Fruit fly (Drosophila melanogaster): Measurements from ENCODE around the gene CG1840.

The CG1840 gene

dm6 chrX:11888142-11888541 lies at the start of gene CG1840:
TSS of gene CG1840 (plus strand) at chrX:11888352.
- TF ChIP-seq pan (optimal IDR thresholded peaks at IDR 0.05) = no peak

- no peak for TF ChIP-seq pan (optimal IDR thresholded peaks at IDR 0.05)
- no peak for TF ChIP-seq psq (optimal IDR thresholded peaks at IDR 0.05)
- TF ChIP-seq EcR (GFP tag; optimal IDR thresholded peaks at IDR 0.05) = no peak
- no peak for TF ChIP-seq Dll (optimal IDR thresholded peaks at IDR 0.05)
These were observed 48.8 kb upstream of the CG1840 start, which contains the start of gene Cyp28c1 for dm6 chrX:11839308-11839707. TSS of gene Cyp28c1 (plus strand) at chrX:11839608.

dm6 chrX:11841702-11842378 lies 46.3 kb upstream of the CG1840 start:
- no peak for TF ChIP-seq CG8478 (optimal IDR thresholded peaks at IDR 0.05)
- no peak for TF ChIP-seq psq (optimal IDR thresholded peaks at IDR 0.05)
- no peak for TF ChIP-seq pan (optimal IDR thresholded peaks at IDR 0.05)
- no peak for TF ChIP-seq usp (GFP tag; optimal IDR thresholded peaks at IDR 0.05)
- no peak for TF ChIP-seq EcR (GFP tag; optimal IDR thresholded peaks at IDR 0.05)
- TF ChIP-seq Dll (optimal IDR thresholded peaks at IDR 0.05) = no peak

DNA sequence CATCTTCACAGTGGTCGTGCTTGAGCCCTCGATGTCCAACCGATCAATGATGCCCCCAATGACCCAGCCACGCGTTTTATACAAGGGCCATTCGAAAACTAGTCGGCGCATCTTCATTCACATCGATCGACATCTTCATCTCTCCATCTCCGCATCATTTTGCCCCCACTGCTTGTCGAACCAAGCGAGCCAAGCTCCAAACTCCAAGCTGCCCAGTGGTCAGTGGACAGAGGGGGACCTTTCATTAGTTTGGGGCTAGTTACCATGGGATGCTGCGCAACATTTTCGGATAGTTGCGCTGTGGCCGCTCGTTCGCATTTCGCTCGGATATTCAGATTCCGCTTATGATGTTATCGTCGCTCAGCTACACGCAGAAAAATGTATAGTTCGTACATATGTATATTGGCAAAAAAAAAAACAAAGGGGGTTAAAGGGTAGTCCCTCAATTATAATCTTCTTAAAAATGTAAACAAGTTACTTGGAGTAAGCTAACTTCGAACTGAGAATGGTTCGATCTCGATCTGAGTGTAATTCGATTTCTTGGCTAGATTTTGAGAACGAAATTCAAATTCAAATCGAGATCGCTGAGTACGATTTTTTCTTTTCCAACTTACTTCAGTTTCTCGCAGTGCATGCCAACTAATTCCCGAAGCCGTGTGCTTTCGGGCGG lies 42.0 kb upstream of the CG1840 start, which contains the start of gene CG15740:
CG15740 (minus strand) TSS at position 51 of the 670 bp plus-strand sequence.
- TF ChIP-seq pan (optimal IDR thresholded peaks at IDR 0.05) (no peak), CG8478 (optimal IDR thresholded peaks at IDR 0.05) (no peak), usp (GFP tag; optimal IDR thresholded peaks at IDR 0.05) (no peak), EcR (GFP tag; optimal IDR thresholded peaks at IDR 0.05) (no peak), psq (optimal IDR thresholded peaks at IDR 0.05) (no peak), Dll (optimal IDR thresholded peaks at IDR 0.05) (no peak)

DNA sequence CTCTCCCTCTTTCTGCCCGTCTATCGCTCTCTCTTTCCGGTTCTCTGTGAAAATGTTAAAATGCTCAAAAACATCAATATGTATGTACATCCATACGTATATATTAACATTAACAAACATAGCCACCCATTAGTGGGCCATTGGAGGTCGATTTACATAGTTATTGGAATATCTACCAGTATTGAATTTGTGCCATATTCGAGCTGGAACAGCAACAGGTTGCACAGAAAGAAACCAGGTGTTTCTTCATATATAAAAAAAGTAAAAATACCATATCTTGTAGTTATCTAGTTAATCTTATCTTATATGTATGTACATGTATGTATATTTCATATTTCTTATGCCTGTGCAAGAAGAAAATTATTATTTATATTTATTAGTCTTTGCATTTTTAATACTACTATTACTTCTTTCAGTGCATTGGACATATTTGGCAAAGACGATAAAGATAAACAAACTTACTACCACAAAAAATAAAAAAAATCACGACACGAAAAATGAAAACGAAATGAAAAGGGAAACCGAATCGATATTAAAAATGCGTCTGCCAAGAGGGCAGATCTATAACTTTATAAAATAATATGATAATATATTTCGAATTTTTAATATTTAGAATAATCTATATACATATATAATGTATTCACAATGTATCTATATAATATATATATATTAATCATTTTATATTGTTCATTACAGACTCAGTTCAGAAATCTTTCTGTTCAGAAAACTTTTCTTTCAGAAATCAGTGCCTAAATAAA lies 39.5 kb upstream of the CG1840 start:
- no peak for TF ChIP-seq CG8478 (optimal IDR thresholded peaks at IDR 0.05)
- TF ChIP-seq usp (GFP tag; optimal IDR thresholded peaks at IDR 0.05) = no peak
- no peak for TF ChIP-seq Dll (optimal IDR thresholded peaks at IDR 0.05)
- TF ChIP-seq EcR (GFP tag; optimal IDR thresholded peaks at IDR 0.05) = no peak
- TF ChIP-seq psq (optimal IDR thresholded peaks at IDR 0.05) = no peak
- no peak for TF ChIP-seq pan (optimal IDR thresholded peaks at IDR 0.05)

DNA sequence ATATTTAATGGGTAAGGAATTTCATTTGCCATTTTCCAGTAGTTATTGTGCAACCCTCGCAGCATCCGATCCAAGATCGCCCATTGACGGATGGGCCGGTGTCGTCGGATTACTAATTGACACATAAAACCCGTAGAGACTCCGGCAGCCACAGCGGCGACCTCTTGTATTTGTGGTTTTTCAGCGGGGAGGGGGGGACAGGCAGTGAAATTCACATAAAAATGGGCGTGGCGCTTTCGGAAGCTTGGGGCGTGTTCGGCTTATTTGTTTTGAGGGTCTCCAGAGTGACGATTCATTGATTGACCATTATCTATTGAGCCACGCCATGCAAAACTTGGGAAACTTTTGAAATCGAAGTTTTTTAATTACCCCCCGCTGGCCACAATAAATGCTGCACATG lies 38.9 kb upstream of the CG1840 start:
- TF ChIP-seq psq (optimal IDR thresholded peaks at IDR 0.05) = no peak
- TF ChIP-seq EcR (GFP tag; optimal IDR thresholded peaks at IDR 0.05) = no peak
- no peak for TF ChIP-seq CG8478 (optimal IDR thresholded peaks at IDR 0.05)

- TF ChIP-seq Dll (optimal IDR thresholded peaks at IDR 0.05) (no peak), EcR (GFP tag; optimal IDR thresholded peaks at IDR 0.05) (no peak), usp (GFP tag; optimal IDR thresholded peaks at IDR 0.05) (no peak), CG8478 (optimal IDR thresholded peaks at IDR 0.05) (no peak), pan (optimal IDR thresholded peaks at IDR 0.05) (no peak), psq (optimal IDR thresholded peaks at IDR 0.05) (no peak)
These were observed 35.8 kb upstream of the CG1840 start, which contains the start of gene p24-1 for dm6 chrX:11852310-11852709. TSS of gene p24-1 (minus strand) at chrX:11852530.

- TF ChIP-seq Dll (optimal IDR thresholded peaks at IDR 0.05) = no peak
- TF ChIP-seq psq (optimal IDR thresholded peaks at IDR 0.05) = no peak
- TF ChIP-seq EcR (GFP tag; optimal IDR thresholded peaks at IDR 0.05) = no peak
- no peak for TF ChIP-seq pan (optimal IDR thresholded peaks at IDR 0.05)
- no peak for TF ChIP-seq CG8478 (optimal IDR thresholded peaks at IDR 0.05)
These were observed 33.2 kb upstream of the CG1840 start, which contains the start of the genes CG10347 and ATP7 for dm6 chrX:11854758-11855465. TSS of gene CG10347 (minus strand) at chrX:11854931. TSS of gene ATP7 (plus strand) at chrX:11855022.

DNA sequence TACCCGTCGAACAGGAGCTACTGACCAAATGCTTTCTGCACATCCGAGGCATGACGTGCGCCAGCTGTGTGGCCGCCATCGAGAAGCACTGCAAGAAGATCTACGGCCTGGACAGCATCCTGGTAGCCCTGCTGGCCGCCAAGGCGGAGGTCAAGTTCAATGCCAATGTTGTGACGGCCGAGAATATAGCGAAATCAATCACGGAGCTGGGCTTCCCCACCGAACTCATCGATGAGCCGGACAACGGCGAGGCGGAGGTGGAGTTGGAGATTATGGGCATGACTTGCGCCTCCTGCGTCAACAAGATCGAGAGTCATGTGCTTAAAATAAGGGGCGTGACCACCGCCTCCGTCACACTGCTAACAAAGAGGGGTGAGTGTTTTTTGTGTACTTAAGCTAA lies 32.2 kb upstream of the CG1840 start:
- TF ChIP-seq psq (optimal IDR thresholded peaks at IDR 0.05) (no peak), Dll (optimal IDR thresholded peaks at IDR 0.05) (no peak), usp (GFP tag; optimal IDR thresholded peaks at IDR 0.05) (no peak), EcR (GFP tag; optimal IDR thresholded peaks at IDR 0.05) (no peak), CG8478 (optimal IDR thresholded peaks at IDR 0.05) (no peak), pan (optimal IDR thresholded peaks at IDR 0.05) (no peak)

DNA sequence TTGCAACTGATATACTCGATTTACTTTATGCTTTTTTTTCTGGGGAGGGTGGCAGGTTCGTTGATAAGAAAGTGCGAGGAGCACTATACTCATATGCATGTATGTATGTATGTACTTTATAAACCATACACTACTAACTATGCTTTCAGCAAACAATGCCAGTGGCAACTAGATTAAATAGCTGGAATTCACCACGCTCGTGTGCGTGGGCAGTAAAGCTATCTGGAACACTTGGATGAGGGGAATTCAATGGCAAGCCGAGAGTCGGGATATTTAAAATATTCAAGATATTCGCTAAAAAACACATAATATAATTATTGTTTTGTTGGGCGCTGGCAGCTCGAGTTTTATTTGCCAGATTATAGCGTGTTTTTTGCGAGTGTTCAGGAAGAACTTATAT lies 31.3 kb upstream of the CG1840 start:
- no peak for TF ChIP-seq pan (optimal IDR thresholded peaks at IDR 0.05)
- TF ChIP-seq usp (GFP tag; optimal IDR thresholded peaks at IDR 0.05) = no peak
- no peak for TF ChIP-seq psq (optimal IDR thresholded peaks at IDR 0.05)

DNA sequence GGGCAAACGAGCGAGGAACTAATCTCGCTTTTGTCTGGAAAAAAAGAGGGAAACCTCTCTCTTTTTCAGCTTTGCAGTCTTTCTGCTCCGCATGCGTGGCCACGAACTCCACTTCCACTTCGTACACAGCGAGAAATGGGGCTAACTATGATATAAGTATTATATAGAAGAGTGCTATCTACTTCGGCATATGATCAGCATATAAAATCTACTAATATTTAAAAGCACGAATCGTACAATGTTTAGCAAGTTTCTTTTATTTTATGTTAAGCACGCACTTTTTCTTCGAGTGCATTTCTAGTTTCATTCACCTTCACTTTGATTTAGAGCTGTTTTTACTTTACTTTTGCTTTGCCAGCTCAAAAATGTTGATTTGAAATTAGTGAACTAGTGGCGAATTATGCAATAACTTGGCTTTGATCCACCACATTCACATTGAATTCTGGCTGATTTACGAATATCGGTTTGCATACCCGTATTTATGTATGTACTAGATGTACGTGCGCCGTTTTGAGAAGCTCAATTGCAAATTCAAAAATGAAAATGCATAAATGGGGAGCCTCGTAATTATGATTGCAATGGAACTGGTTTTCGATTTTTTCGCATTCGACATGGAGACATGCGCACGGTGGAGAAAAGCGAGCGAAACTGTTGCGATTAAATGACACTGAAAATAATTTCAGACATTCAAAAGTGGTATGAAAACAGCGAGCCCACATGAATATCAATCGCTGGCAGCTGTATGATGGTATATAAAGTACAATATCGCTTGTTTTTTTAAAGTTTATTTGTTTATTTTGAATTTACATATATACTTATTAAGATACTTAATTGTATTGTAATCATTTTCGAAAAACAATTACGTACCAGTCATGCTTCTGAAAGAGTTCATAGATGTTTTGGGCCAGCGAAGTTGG lies 30.4 kb upstream of the CG1840 start:
- no peak for TF ChIP-seq EcR (GFP tag; optimal IDR thresholded peaks at IDR 0.05)
- TF ChIP-seq usp (GFP tag; optimal IDR thresholded peaks at IDR 0.05) = no peak
- TF ChIP-seq pan (optimal IDR thresholded peaks at IDR 0.05) = no peak
- no peak for TF ChIP-seq psq (optimal IDR thresholded peaks at IDR 0.05)
- TF ChIP-seq CG8478 (optimal IDR thresholded peaks at IDR 0.05) = no peak
- no peak for TF ChIP-seq Dll (optimal IDR thresholded peaks at IDR 0.05)
